Fruit fly (Drosophila melanogaster) Kc167 (cell line): Measurements from ENCODE around the gene COX8.

Experiments
- Myc ChIP-seq: fragments of >200 bp; optimal IDR thresholded peaks from 2 replicates; lab custom pipeline; 2017; ENCODE audit warnings: missing external identifiers
- h ChIP-seq: fragments of >200 bp; optimal IDR thresholded peaks from 3 replicates; lab custom pipeline; 2018; ENCODE audit warnings: missing external identifiers
- insv ChIP-seq: fragments of >200 bp; optimal IDR thresholded peaks from 3 replicates; lab custom pipeline; 2018; ENCODE audit warnings: missing external identifiers
- psq ChIP-seq: fragments of >200 bp; optimal IDR thresholded peaks from 2 replicates; lab custom pipeline; 2017; ENCODE audit warnings: missing external identifiers

DNA sequence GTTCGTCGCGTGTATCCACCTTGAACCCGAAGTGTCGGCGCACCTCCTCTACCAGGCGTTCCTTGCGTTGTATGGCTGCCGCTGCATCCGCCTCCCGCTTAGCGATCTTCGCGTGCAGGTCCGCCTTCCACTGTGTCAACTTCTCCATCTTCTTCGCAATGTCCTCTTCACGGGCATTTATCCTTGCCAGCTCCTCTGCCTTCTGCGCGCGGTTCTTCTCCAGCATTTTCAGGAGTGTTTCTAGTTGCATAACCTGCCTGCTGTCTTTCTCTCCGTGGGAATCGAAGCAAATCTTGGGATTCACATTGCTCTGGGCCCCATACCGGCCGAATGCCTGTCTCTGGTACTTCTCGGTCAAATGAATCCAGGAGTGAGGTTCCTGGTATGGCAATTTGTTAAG is 29.0 kb upstream of the COX8 start:
- TF ChIP-seq Myc, result no peak
- TF ChIP-seq insv, result no peak
- TF ChIP-seq h (lab: Kevin White, UChicago), result no peak
- no peak for TF ChIP-seq psq (lab: Kevin White, UChicago)
